Worm (Caenorhabditis elegans): ENCODE measurements around the gene clec-119.

The clec-119 gene

ce11 chrII:1236479-1236878 lies 19.3 kb upstream of the clec-119 start:
- TF ChIP-seq Y55F3AM.14 (GFP tag; optimal IDR thresholded peaks at IDR 0.05) (peak; percentile 52), nhr-11 (tag; optimal IDR thresholded peaks at IDR 0.05) (no peak)

- TF ChIP-seq ztf-11 (tag; optimal IDR thresholded peaks at IDR 0.05) (no peak), snpc-4 (tag; optimal IDR thresholded peaks at IDR 0.05) (no peak), nhr-23 (tag; optimal IDR thresholded peaks at IDR 0.05) (no peak), sma-3 (GFP tag; optimal IDR thresholded peaks at IDR 0.05) (peak; percentile 69), peb-1 (tag; optimal IDR thresholded peaks at IDR 0.05) (peak; percentile 97), ceh-16 (tag; optimal IDR thresholded peaks at IDR 0.05) (peak; percentile 55), lsy-2 (tag; optimal IDR thresholded peaks at IDR 0.05) (peak in 1 of 2 experiments; percentile 54), nhr-11 (tag; optimal IDR thresholded peaks at IDR 0.05) (no peak), F13H6.1 (tag; optimal IDR thresholded peaks at IDR 0.05) (peak; percentile 93), elt-3 (tag; optimal IDR thresholded peaks at IDR 0.05) (no peak), nhr-25 (tag; optimal IDR thresholded peaks at IDR 0.05) (peak; percentile 23), ceh-82 (tag; optimal IDR thresholded peaks at IDR 0.05) (no peak), mab-5 (tag; optimal IDR thresholded peaks at IDR 0.05) (no peak), nhr-10 (tag; optimal IDR thresholded peaks at IDR 0.05) (no peak), mdl-1 (tag; optimal IDR thresholded peaks at IDR 0.05) (peak; percentile 54 to 62), lin-13 (GFP tag; optimal IDR thresholded peaks at IDR 0.05) (peak; percentile 32), ztf-4 (tag; optimal IDR thresholded peaks at IDR 0.05) (no peak), elt-1 (tag; optimal IDR thresholded peaks at IDR 0.05) (no peak), ama-1 (optimal IDR thresholded peaks at IDR 0.05) (no peak), C34F6.9 (tag; optimal IDR thresholded peaks at IDR 0.05) (peak; percentile 26), zag-1 (tag; optimal IDR thresholded peaks at IDR 0.05) (peak; percentile 66), egl-27 (tag; optimal IDR thresholded peaks at IDR 0.05) (peak; percentile 66), nhr-21 (tag; optimal IDR thresholded peaks at IDR 0.05) (peak; percentile 69), gmeb-1 (tag; optimal IDR thresholded peaks at IDR 0.05) (no peak), Y55F3AM.14 (GFP tag; optimal IDR thresholded peaks at IDR 0.05) (peak; percentile 65), fos-1 (tag; optimal IDR thresholded peaks at IDR 0.05) (peak; percentile 41), nhr-129 (tag; optimal IDR thresholded peaks at IDR 0.05) (peak; percentile 15), sma-9 (GFP tag; optimal IDR thresholded peaks at IDR 0.05) (peak; percentile 69), sma-9 (tag; optimal IDR thresholded peaks at IDR 0.05) (no peak), nhr-237 (tag; optimal IDR thresholded peaks at IDR 0.05) (no peak), blmp-1 (tag; optimal IDR thresholded peaks at IDR 0.05; ENCODE audit: insufficient read depth) (peak; percentile 20), unc-55 (GFP tag; optimal IDR thresholded peaks at IDR 0.05) (peak; percentile 49), mbf-1 (tag; optimal IDR thresholded peaks at IDR 0.05) (no peak), unc-39 (tag; optimal IDR thresholded peaks at IDR 0.05) (no peak), lin-11 (tag; optimal IDR thresholded peaks at IDR 0.05) (peak; percentile 42), sem-4 (tag; optimal IDR thresholded peaks at IDR 0.05) (peak; percentile 12), R02D3.7 (tag; optimal IDR thresholded peaks at IDR 0.05) (no peak)
Observed at ce11 chrII:1237845-1238244, 17.9 kb upstream of the clec-119 start.

- peak; percentile 63 for TF ChIP-seq sma-9 (GFP tag; optimal IDR thresholded peaks at IDR 0.05)
- no peak for TF ChIP-seq sma-9 (tag; optimal IDR thresholded peaks at IDR 0.05)
- no peak for TF ChIP-seq ceh-16 (tag; optimal IDR thresholded peaks at IDR 0.05)
- no peak for TF ChIP-seq mbf-1 (tag; optimal IDR thresholded peaks at IDR 0.05)
- TF ChIP-seq sem-4 (tag; optimal IDR thresholded peaks at IDR 0.05) = no peak
- TF ChIP-seq lsy-2 (tag; optimal IDR thresholded peaks at IDR 0.05) = peak in 1 of 2 experiments; percentile 57
- TF ChIP-seq mdl-1 (tag; optimal IDR thresholded peaks at IDR 0.05) = peak; percentile 19 to 31
- TF ChIP-seq R02D3.7 (tag; optimal IDR thresholded peaks at IDR 0.05) = no peak
- TF ChIP-seq nhr-11 (tag; optimal IDR thresholded peaks at IDR 0.05) = peak; percentile 51
- no peak for TF ChIP-seq ztf-11 (tag; optimal IDR thresholded peaks at IDR 0.05)
- TF ChIP-seq ZK546.5 (tag; optimal IDR thresholded peaks at IDR 0.05) = no peak
- TF ChIP-seq lin-13 (GFP tag; optimal IDR thresholded peaks at IDR 0.05) = no peak
- no peak for TF ChIP-seq elt-3 (tag; optimal IDR thresholded peaks at IDR 0.05)
- no peak for TF ChIP-seq mab-5 (tag; optimal IDR thresholded peaks at IDR 0.05)
- TF ChIP-seq nhr-6 (tag; optimal IDR thresholded peaks at IDR 0.05) = no peak
- TF ChIP-seq egl-27 (tag; optimal IDR thresholded peaks at IDR 0.05) = peak; percentile 37
- no peak for TF ChIP-seq dmd-4 (tag; optimal IDR thresholded peaks at IDR 0.05)
- no peak for TF ChIP-seq nhr-237 (tag; optimal IDR thresholded peaks at IDR 0.05)
- no peak for TF ChIP-seq gmeb-1 (tag; optimal IDR thresholded peaks at IDR 0.05)
- TF ChIP-seq ama-1 (optimal IDR thresholded peaks at IDR 0.05) = no peak
- TF ChIP-seq skn-1 (tag; optimal IDR thresholded peaks at IDR 0.05) = no peak
- TF ChIP-seq ceh-82 (tag; optimal IDR thresholded peaks at IDR 0.05) = no peak
- peak; percentile 50 for TF ChIP-seq fos-1 (tag; optimal IDR thresholded peaks at IDR 0.05)
- TF ChIP-seq nhr-21 (tag; optimal IDR thresholded peaks at IDR 0.05) = peak; percentile 52
- no peak for TF ChIP-seq Y55F3AM.14 (GFP tag; optimal IDR thresholded peaks at IDR 0.05)
- TF ChIP-seq nhr-25 (tag; optimal IDR thresholded peaks at IDR 0.05) = no peak
- TF ChIP-seq nhr-77 (tag; optimal IDR thresholded peaks at IDR 0.05) = no peak
- TF ChIP-seq lin-39 (tag; optimal IDR thresholded peaks at IDR 0.05) = no peak
- TF ChIP-seq unc-62 (GFP tag; optimal IDR thresholded peaks at IDR 0.05) = no peak
- TF ChIP-seq nhr-23 (tag; optimal IDR thresholded peaks at IDR 0.05) = no peak
- TF ChIP-seq sma-3 (GFP tag; optimal IDR thresholded peaks at IDR 0.05) = peak; percentile 18
- no peak for TF ChIP-seq nhr-12 (tag; optimal IDR thresholded peaks at IDR 0.05)
- no peak for TF ChIP-seq nhr-10 (tag; optimal IDR thresholded peaks at IDR 0.05)
- TF ChIP-seq lin-11 (tag; optimal IDR thresholded peaks at IDR 0.05) = no peak
- TF ChIP-seq elt-1 (tag; optimal IDR thresholded peaks at IDR 0.05) = no peak
- peak; percentile 62 for TF ChIP-seq zag-1 (tag; optimal IDR thresholded peaks at IDR 0.05)
- TF ChIP-seq alr-1 (tag; optimal IDR thresholded peaks at IDR 0.05) = no peak
- TF ChIP-seq unc-39 (tag; optimal IDR thresholded peaks at IDR 0.05) = no peak
- TF ChIP-seq unc-55 (GFP tag; optimal IDR thresholded peaks at IDR 0.05) = no peak
Observed at ce11 chrII:1239433-1240020, 16.2 kb upstream of the clec-119 start.
